Worm (Caenorhabditis elegans): ENCODE results near the gene F36F12.7.

Gene F36F12.7

DNA sequence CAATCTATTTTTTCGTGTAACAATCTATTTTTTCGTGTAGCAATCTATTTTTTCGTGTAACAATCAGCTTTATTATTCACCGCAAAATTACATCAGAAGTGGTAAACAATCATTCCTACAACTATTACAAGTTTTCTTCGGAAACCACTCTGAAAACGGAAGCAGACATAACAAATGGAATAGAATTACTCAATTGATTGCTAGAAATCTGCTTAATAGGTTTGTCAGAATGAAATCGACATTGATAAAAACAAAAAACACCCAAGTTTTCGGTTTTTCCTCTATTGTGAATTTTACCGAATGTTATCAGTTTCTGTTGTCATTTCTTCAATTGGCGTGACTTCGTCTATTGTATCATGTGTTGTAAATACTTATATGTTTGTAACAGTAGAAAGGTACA is 47.7 kb downstream of the F36F12.7 start, which contains the start of gene srbc-20:
srbc-20 (plus strand) TSS at position 301 of the 400 bp plus-strand sequence.
- TF ChIP-seq klf-2 (GFP tag; conservative IDR thresholded peaks at IDR 0.05) (no peak), ztf-23 (GFP tag; IDR thresholded peaks at IDR 0.05) (no peak), cog-1 (tag; optimal IDR thresholded peaks at IDR 0.05) (no peak), ztf-29 (GFP tag; IDR thresholded peaks at IDR 0.05) (no peak), med-1 (GFP tag; optimal IDR thresholded peaks at IDR 0.05; ENCODE audit: insufficient read depth) (no peak), flt-1 (GFP tag; IDR thresholded peaks at IDR 0.05) (no peak), tab-1 (GFP tag; IDR thresholded peaks at IDR 0.05) (no peak), T22C8.4 (GFP tag; IDR thresholded peaks at IDR 0.05) (no peak), ref-1 (GFP tag; conservative IDR thresholded peaks at IDR 0.05) (no peak)

DNA sequence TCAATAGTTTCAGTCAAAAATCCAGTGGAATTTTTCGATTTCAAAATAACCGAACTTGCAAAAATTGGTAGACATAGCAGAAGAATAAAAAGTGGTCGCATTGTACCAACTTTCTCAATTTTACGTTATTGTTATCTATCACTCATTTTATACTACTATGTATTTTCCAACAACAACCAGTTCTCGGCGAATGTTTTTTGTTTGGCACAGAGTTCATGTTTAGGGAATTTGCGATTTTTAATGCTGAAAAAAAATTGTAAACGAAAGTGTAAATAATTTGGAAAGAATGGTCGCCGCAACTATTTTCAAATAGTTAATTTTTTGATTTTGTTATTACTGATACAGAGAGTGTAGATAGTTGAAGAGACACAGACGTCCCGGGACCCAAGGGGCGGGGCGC is 50.3 kb downstream of the F36F12.7 start, which contains the start of gene C45H4.21:
C45H4.21 (minus strand) TSS at position 101 of the 400 bp plus-strand sequence.
- no peak for TF ChIP-seq klf-2 (GFP tag; conservative IDR thresholded peaks at IDR 0.05)
- TF ChIP-seq cog-1 (tag; optimal IDR thresholded peaks at IDR 0.05): no peak
- TF ChIP-seq ztf-29 (GFP tag; IDR thresholded peaks at IDR 0.05): no peak
- no peak for TF ChIP-seq med-1 (GFP tag; optimal IDR thresholded peaks at IDR 0.05; ENCODE audit: insufficient read depth)
- TF ChIP-seq ztf-23 (GFP tag; IDR thresholded peaks at IDR 0.05): no peak
- TF ChIP-seq ref-1 (GFP tag; conservative IDR thresholded peaks at IDR 0.05): no peak
- no peak for TF ChIP-seq tab-1 (GFP tag; IDR thresholded peaks at IDR 0.05)
- TF ChIP-seq T22C8.4 (GFP tag; IDR thresholded peaks at IDR 0.05): no peak
- TF ChIP-seq flt-1 (GFP tag; IDR thresholded peaks at IDR 0.05): no peak

All from whole organism, midembryonic.